Fruit fly (Drosophila melanogaster): ENCODE measurements around the gene Srrm1.

The Srrm1 gene

dm6 chr3L:13015823-13016465 lies 20.7 kb upstream of the Srrm1 start, which contains the start of gene CG11267 (continued):
- TF ChIP-seq dpn (GFP tag; optimal IDR thresholded peaks at IDR 0.05), result peak; percentile 76
- TF ChIP-seq hkb (optimal IDR thresholded peaks at IDR 0.05), result no peak
- TF ChIP-seq hkb (GFP tag; IDR thresholded peaks at IDR 0.05), result peak; percentile 94
- TF ChIP-seq Ssrp (tag; optimal IDR thresholded peaks at IDR 0.05), result peak; percentile 73
- peak; percentile 66 for TF ChIP-seq dati (GFP tag; IDR thresholded peaks at IDR 0.05)
- no peak for TF ChIP-seq Doc2 (GFP tag; IDR thresholded peaks at IDR 0.05)
- TF ChIP-seq CG17829 (tag; optimal IDR thresholded peaks at IDR 0.05), result peak; percentile 75
- no peak for TF ChIP-seq CG3838 (GFP tag; optimal IDR thresholded peaks at IDR 0.05)
- peak; percentile 90 for TF ChIP-seq CG17359 (tag; optimal IDR thresholded peaks at IDR 0.05)
- peak; percentile 70 for TF ChIP-seq HmgZ (tag; optimal IDR thresholded peaks at IDR 0.05)
- TF ChIP-seq eyg (GFP tag; optimal IDR thresholded peaks at IDR 0.05), result peak; percentile 75
- TF ChIP-seq Ptx1 (GFP tag; IDR thresholded peaks at IDR 0.05), result peak; percentile 86
- peak; percentile 82 for TF ChIP-seq Hsf (GFP tag; optimal IDR thresholded peaks at IDR 0.05)
- TF ChIP-seq wor (GFP tag; IDR thresholded peaks at IDR 0.05), result peak; percentile 51; the same call in 1 of the 2 replicates
- peak; percentile 65 for TF ChIP-seq tio (GFP tag; optimal IDR thresholded peaks at IDR 0.05)
- TF ChIP-seq CG4328 (GFP tag; optimal IDR thresholded peaks at IDR 0.05), result peak; percentile 86
- peak; percentile 95 for TF ChIP-seq Oaz (GFP tag; IDR thresholded peaks at IDR 0.05)
- no peak for TF ChIP-seq chinmo (GFP tag; IDR thresholded peaks at IDR 0.05; ENCODE audit: partially characterized antibody)
- no peak for TF ChIP-seq usp (GFP tag; optimal IDR thresholded peaks at IDR 0.05)
- peak; percentile 65 for TF ChIP-seq HLH54F (GFP tag; optimal IDR thresholded peaks at IDR 0.05)
- TF ChIP-seq CG10366 (GFP tag; IDR thresholded peaks at IDR 0.05), result peak; percentile 87
- peak; percentile 13 for TF ChIP-seq CG10431 (GFP tag; optimal IDR thresholded peaks at IDR 0.05)
- peak; percentile 56 for TF ChIP-seq croc (GFP tag; conservative IDR thresholded peaks at IDR 0.05)
- peak; percentile 89 for TF ChIP-seq CG13894 (tag; optimal IDR thresholded peaks at IDR 0.05)
- peak; percentile 84 for TF ChIP-seq onecut (GFP tag; IDR thresholded peaks at IDR 0.05)
- peak; percentile 80 for TF ChIP-seq zfh2 (GFP tag; optimal IDR thresholded peaks at IDR 0.05)
- TF ChIP-seq CG4707 (GFP tag; optimal IDR thresholded peaks at IDR 0.05), result no peak
- peak; percentile 91 for TF ChIP-seq H15 (GFP tag; IDR thresholded peaks at IDR 0.05)
- peak; percentile 60 for TF ChIP-seq CG4282 (GFP tag; optimal IDR thresholded peaks at IDR 0.05)
- TF ChIP-seq CG16863 (GFP tag; optimal IDR thresholded peaks at IDR 0.05), result peak; percentile 33
- no peak for TF ChIP-seq sd (tag; optimal IDR thresholded peaks at IDR 0.05)
- peak; percentile 67 for TF ChIP-seq Mad (GFP tag; optimal IDR thresholded peaks at IDR 0.05)
- TF ChIP-seq ttk (GFP tag; IDR thresholded peaks at IDR 0.05), result peak; percentile 74
- peak; percentile 50 for TF ChIP-seq Dref (GFP tag; IDR thresholded peaks at IDR 0.05)
- peak; percentile 81 for TF ChIP-seq Hmr (GFP tag; optimal IDR thresholded peaks at IDR 0.05)
- TF ChIP-seq MESR4 (GFP tag; optimal IDR thresholded peaks at IDR 0.05), result peak; percentile 53
- peak; percentile 80 for TF ChIP-seq CG8388 (GFP tag; optimal IDR thresholded peaks at IDR 0.05)
- no peak for TF ChIP-seq knrl (GFP tag; IDR thresholded peaks at IDR 0.05; ENCODE audit: partially characterized antibody)
- TF ChIP-seq chm (GFP tag; IDR thresholded peaks at IDR 0.05), result no peak; the same call in 1 of the 2 replicates
- TF ChIP-seq CG33213 (GFP tag; optimal IDR thresholded peaks at IDR 0.05), result peak; percentile 75
- peak; percentile 95 for TF ChIP-seq CG32532 (GFP tag; IDR thresholded peaks at IDR 0.05)
- TF ChIP-seq CG17612 (GFP tag; IDR thresholded peaks at IDR 0.05), result peak; percentile 70
- TF ChIP-seq nerfin-1 (tag; optimal IDR thresholded peaks at IDR 0.05), result peak; percentile 79
- TF ChIP-seq CG43689 (GFP tag; IDR thresholded peaks at IDR 0.05), result no peak
- peak; percentile 58 for TF ChIP-seq CG7928 (GFP tag; optimal IDR thresholded peaks at IDR 0.05)
- peak; percentile 58 for TF ChIP-seq ewg (GFP tag; optimal IDR thresholded peaks at IDR 0.05)
- TF ChIP-seq CG12942 (GFP tag; optimal IDR thresholded peaks at IDR 0.05), result peak; percentile 72
- peak; percentile 81 for TF ChIP-seq PHDP (tag; optimal IDR thresholded peaks at IDR 0.05)
- no peak for TF ChIP-seq crp (GFP tag; optimal IDR thresholded peaks at IDR 0.05)
- TF ChIP-seq CG6654 (GFP tag; optimal IDR thresholded peaks at IDR 0.05), result peak; percentile 73
